Worm (Caenorhabditis elegans): Measurements from ENCODE around the gene sdz-35.
"Not testable (repeated sequence)": the region's sequence is repeated elsewhere in the genome, so short reads cannot be mapped to it uniquely, and the experiment has no call there.

DNA sequence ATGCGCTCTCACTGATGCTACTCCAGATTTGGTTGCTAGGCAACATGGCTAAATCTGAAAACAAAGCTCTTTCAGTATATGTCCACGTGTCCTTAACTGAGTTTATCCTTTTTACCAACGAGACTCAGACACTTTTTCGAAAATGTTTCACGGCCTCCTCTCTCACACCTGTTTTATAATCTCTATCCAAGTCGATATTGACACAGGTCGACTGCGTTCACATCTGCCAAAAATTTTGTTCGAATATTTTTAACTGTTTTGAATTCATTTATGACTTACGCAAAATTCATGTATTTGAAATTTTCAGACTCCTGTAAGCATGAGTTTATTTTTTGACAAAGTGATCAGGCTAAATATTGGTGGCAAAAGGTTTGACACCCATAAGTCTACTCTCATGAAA is 7.2 kb upstream of the sdz-35 start, which contains the start of gene ZC239.3:
- not testable (repeated sequence) for TF ChIP-seq M03D4.4, nhr-237 (tag; optimal IDR thresholded peaks at IDR 0.05)
